Worm (Caenorhabditis elegans) whole organism, L4 larva: ENCODE measurements around the gene C28D4.7.

Source experiments
- D1046.2 ChIP-seq: fragments of 200-800 bp; sonication (Bioruptor generic); IDR thresholded peaks from 2 replicates; pipeline ENCODE4 v1.3.6; 2022; ENCODE audit warnings: missing genetic modification characterization, missing compliant biosample characterization
- F10B5.3 ChIP-seq: sonication (generic microtip); optimal IDR thresholded peaks from 2 replicates; lab custom pipeline; 2016; ENCODE audit warnings: mild to moderate bottlenecking, missing genetic modification characterization, missing compliant biosample characterization
- F26F4.8 ChIP-seq: fragments of 200-800 bp; sonication (Bioruptor generic); conservative IDR thresholded peaks from 2 replicates; pipeline ENCODE4 v1.3.6; 2022; ENCODE audit warnings: missing genetic modification characterization, missing compliant biosample characterization
- F44E2.7 ChIP-seq: fragments of 200-800 bp; sonication (Bioruptor generic); IDR thresholded peaks from 2 replicates; pipeline ENCODE4 v2.1.2; 2022; ENCODE audit warnings: missing genetic modification characterization, missing compliant biosample characterization
- Y105C5A.15 ChIP-seq: fragments of 200-800 bp; sonication (Bioruptor generic); IDR thresholded peaks from 2 replicates; pipeline ENCODE4 v1.3.6; 2022; ENCODE audit warnings: missing genetic modification characterization, missing compliant biosample characterization
- ZK546.5 ChIP-seq, 2 experiments: sonication (generic microtip); optimal IDR thresholded peaks; 2 replicates each; lab custom pipeline; 2017; ENCODE audit warnings: missing biosample characterization in 2 of 2, missing genetic modification characterization in 2 of 2
- aha-1 ChIP-seq: fragments of 150-350 bp; peaks from one replicate; lab custom pipeline; 2014; ENCODE audit warnings: missing biosample characterization, missing genetic modification characterization
- aly-2 ChIP-seq: sonication (generic microtip); optimal IDR thresholded peaks from 2 replicates; lab custom pipeline; 2018; ENCODE audit warnings: missing biosample characterization, missing genetic modification characterization
- arid-1 ChIP-seq: fragments of 200-800 bp; sonication (Bioruptor generic); conservative IDR thresholded peaks from 2 replicates; pipeline ENCODE4 v1.3.6; 2022; ENCODE audit warnings: missing genetic modification reagents, missing genetic modification characterization, missing compliant biosample characterization
- ceh-44 ChIP-seq: fragments of 200-800 bp; sonication (Bioruptor generic); IDR thresholded peaks from 2 replicates; pipeline ENCODE4 v1.3.6; 2022; ENCODE audit warnings: missing genetic modification reagents, missing genetic modification characterization, missing compliant biosample characterization
- ceh-82 ChIP-seq: sonication (generic microtip); optimal IDR thresholded peaks from 2 replicates; lab custom pipeline; 2017; ENCODE audit warnings: missing biosample characterization, missing genetic modification characterization
- ces-1 ChIP-seq: fragments of 150-350 bp; sonication (generic microtip); optimal IDR thresholded peaks from 4 replicates; lab custom pipeline; 2014; ENCODE audit warnings: missing biosample characterization, missing genetic modification reagents, missing genetic modification characterization
- ctbp-1 ChIP-seq: fragments of 200-800 bp; sonication (Bioruptor generic); IDR thresholded peaks from 2 replicates; pipeline ENCODE4 v1.3.6; 2022; ENCODE audit warnings: missing genetic modification reagents, missing genetic modification characterization, missing compliant biosample characterization
- daf-12 ChIP-seq: fragments of 150-350 bp; optimal IDR thresholded peaks from 2 replicates; lab custom pipeline; 2014; ENCODE audit warnings: missing biosample characterization, missing genetic modification reagents, missing genetic modification characterization
- daf-8 ChIP-seq: fragments of 200-800 bp; sonication (Bioruptor generic); IDR thresholded peaks from 2 replicates; pipeline ENCODE4 v1.3.6; 2022; ENCODE audit warnings: missing genetic modification characterization, missing compliant biosample characterization
- dmd-6 ChIP-seq: fragments of 200-800 bp; sonication (Bioruptor generic); IDR thresholded peaks from 2 replicates; pipeline ENCODE4 v1.3.6; 2022; ENCODE audit warnings: missing genetic modification reagents, missing genetic modification characterization, missing compliant biosample characterization
- dmd-8 ChIP-seq: fragments of 200-800 bp; sonication (Bioruptor generic); IDR thresholded peaks from 2 replicates; pipeline ENCODE4 v1.3.6; 2022; ENCODE audit warnings: missing genetic modification characterization, missing compliant biosample characterization
- dmd-9 ChIP-seq: fragments of 200-800 bp; sonication (Bioruptor generic); IDR thresholded peaks from 2 replicates; pipeline ENCODE4 v1.3.6; 2022; ENCODE audit warnings: missing genetic modification reagents, missing genetic modification characterization, missing compliant biosample characterization
- dve-1 ChIP-seq: sonication (generic microtip); optimal IDR thresholded peaks from 2 replicates; lab custom pipeline; 2017; ENCODE audit warnings: antibody characterized with exemption, mild to moderate bottlenecking, missing genetic modification characterization, missing compliant biosample characterization; ENCODE audit not compliant: insufficient read depth
- fos-1 ChIP-seq: fragments of 150-350 bp; optimal IDR thresholded peaks from 2 replicates; lab custom pipeline; 2014; ENCODE audit warnings: missing biosample characterization, missing genetic modification characterization
- hlh-30 ChIP-seq: sonication (generic microtip); optimal IDR thresholded peaks from 2 replicates; lab custom pipeline; 2017; ENCODE audit warnings: antibody characterized with exemption, mild to moderate bottlenecking, missing genetic modification characterization, missing compliant biosample characterization; ENCODE audit not compliant: insufficient read depth
- lin-13 ChIP-seq: fragments of 150-350 bp; optimal IDR thresholded peaks from 2 replicates; lab custom pipeline; 2014; ENCODE audit warnings: missing biosample characterization, missing genetic modification reagents, missing genetic modification characterization
- lin-15B ChIP-seq: fragments of 150-350 bp; sonication (generic microtip); optimal IDR thresholded peaks from 3 replicates; lab custom pipeline; 2014; ENCODE audit warnings: missing biosample characterization, missing genetic modification characterization
- lin-38 ChIP-seq: fragments of 200-800 bp; sonication (Bioruptor generic); IDR thresholded peaks from 2 replicates; pipeline ENCODE4 v1.3.6; 2022; ENCODE audit warnings: missing genetic modification reagents, missing genetic modification characterization, missing compliant biosample characterization
- lin-39 ChIP-seq: fragments of 150-350 bp; optimal IDR thresholded peaks from 2 replicates; lab custom pipeline; 2014; ENCODE audit warnings: missing biosample characterization, missing genetic modification reagents, missing genetic modification characterization
- lsy-2 ChIP-seq, 2 experiments: fragments of 150-350 bp in 1 of 2; sonication (generic microtip) in 1 of 2; optimal IDR thresholded peaks; 2 replicates each; lab custom pipeline; 2014 to 2017; ENCODE audit warnings: missing biosample characterization in 2 of 2, missing genetic modification characterization in 2 of 2
- madf-9 ChIP-seq: fragments of 200-800 bp; sonication (Bioruptor generic); conservative IDR thresholded peaks from 2 replicates; pipeline ENCODE4 v1.3.6; 2022; ENCODE audit warnings: missing genetic modification reagents, missing genetic modification characterization, missing compliant biosample characterization
- mep-1 ChIP-seq: fragments of 150-350 bp; sonication (generic microtip); optimal IDR thresholded peaks from 3 replicates; lab custom pipeline; 2014; ENCODE audit warnings: missing biosample characterization, missing genetic modification characterization
- mxl-2 ChIP-seq: fragments of 200-800 bp; sonication (Bioruptor generic); conservative IDR thresholded peaks from 2 replicates; pipeline ENCODE4 v1.3.6; 2022; ENCODE audit warnings: missing genetic modification reagents, missing genetic modification characterization, missing compliant biosample characterization
- nhr-10 ChIP-seq: fragments of 150-350 bp; optimal IDR thresholded peaks from 2 replicates; lab custom pipeline; 2014; ENCODE audit warnings: missing biosample characterization, missing genetic modification characterization
- nhr-102 ChIP-seq: sonication (generic microtip); optimal IDR thresholded peaks from 2 replicates; lab custom pipeline; 2016; ENCODE audit warnings: mild to moderate bottlenecking, missing genetic modification characterization, moderate library complexity, missing compliant biosample characterization
- nhr-11 ChIP-seq: fragments of 150-350 bp; optimal IDR thresholded peaks from 2 replicates; lab custom pipeline; 2014; ENCODE audit warnings: missing biosample characterization, missing genetic modification characterization
- nhr-76 ChIP-seq: fragments of 150-350 bp; optimal IDR thresholded peaks from 2 replicates; lab custom pipeline; 2014; ENCODE audit warnings: missing biosample characterization, missing genetic modification characterization
- pqm-1 ChIP-seq: sonication (generic microtip); optimal IDR thresholded peaks from 2 replicates; lab custom pipeline; 2017; ENCODE audit warnings: missing biosample characterization, missing genetic modification characterization
- snpc-4 ChIP-seq: fragments of 150-350 bp; optimal IDR thresholded peaks from 2 replicates; lab custom pipeline; 2014; ENCODE audit warnings: missing biosample characterization, missing genetic modification characterization
- spr-3 ChIP-seq: fragments of 200-800 bp; sonication (Bioruptor generic); optimal IDR thresholded peaks from 2 replicates; lab custom pipeline; 2018; ENCODE audit warnings: mild to moderate bottlenecking, missing genetic modification characterization, missing compliant biosample characterization
- unc-62 ChIP-seq, 3 experiments: fragments of 150-350 bp in 1 of 3; sonication (generic microtip); optimal IDR thresholded peaks in 2 of 3; peaks in 1 of 3; 1 replicate in 1 of 3; 2 replicates in 2 of 3; lab custom pipeline; 2014 to 2017; ENCODE audit warnings: missing biosample characterization in 3 of 3, missing genetic modification characterization in 3 of 3, missing genetic modification reagents in 3 of 3, missing genotype in 1 of 3
- vab-7 ChIP-seq: fragments of 200-800 bp; sonication (Bioruptor generic); IDR thresholded peaks from 2 replicates; pipeline ENCODE4 v1.3.6; 2022; ENCODE audit warnings: missing genetic modification reagents, missing genetic modification characterization, missing compliant biosample characterization
- zag-1 ChIP-seq: fragments of 150-350 bp; optimal IDR thresholded peaks from 2 replicates; lab custom pipeline; 2014; ENCODE audit warnings: missing biosample characterization, missing genetic modification characterization
- zfp-2 ChIP-seq: sonication (generic microtip); optimal IDR thresholded peaks from 2 replicates; lab custom pipeline; 2016; ENCODE audit warnings: mild to moderate bottlenecking, missing genetic modification characterization, missing compliant biosample characterization
- zip-2 ChIP-seq: fragments of 150-350 bp; optimal IDR thresholded peaks from 2 replicates; lab custom pipeline; 2014; ENCODE audit warnings: missing biosample characterization, missing genetic modification characterization
- ztf-11 ChIP-seq: fragments of 150-350 bp; optimal IDR thresholded peaks from 2 replicates; lab custom pipeline; 2014; ENCODE audit warnings: missing biosample characterization, missing genetic modification characterization
- ztf-7 ChIP-seq: fragments of 150-350 bp; optimal IDR thresholded peaks from 2 replicates; lab custom pipeline; 2014; ENCODE audit warnings: missing biosample characterization, missing genetic modification characterization

The C28D4.7 gene

DNA sequence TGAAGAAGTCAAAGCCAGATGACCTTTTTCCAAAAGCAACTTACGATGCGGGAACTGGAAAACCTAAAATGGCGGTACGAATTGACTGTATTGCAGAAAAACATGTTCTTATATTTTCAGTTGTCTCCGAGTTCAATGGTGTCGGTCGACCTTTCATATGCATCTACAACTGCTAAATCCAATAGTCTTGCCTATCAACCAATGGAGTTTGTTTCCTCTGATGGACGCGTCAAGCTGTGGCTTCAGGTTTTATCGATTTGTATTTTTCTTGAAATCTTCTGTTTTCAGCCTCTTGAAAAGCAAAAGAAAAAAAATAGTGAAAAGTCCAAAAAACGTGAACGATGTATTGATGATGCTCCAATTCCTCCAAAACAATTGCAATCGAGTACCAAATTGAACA, 28.7 kb downstream of the C28D4.7 start:
- TF ChIP-seq madf-9 (GFP tag; lab: Robert Waterston, UW) (no peak), dve-1 (tag; lab: Kevin White, UChicago) (no peak), unc-62 (GFP tag; optimal IDR thresholded peaks at IDR 0.05 in 1 of 2; lab: Kevin White, UChicago) (peak in 1 of 2 experiments; percentile 94), unc-62 (tag; optimal IDR thresholded peaks at IDR 0.05; lab: Kevin White, UChicago) (no peak), mxl-2 (no peak)

DNA sequence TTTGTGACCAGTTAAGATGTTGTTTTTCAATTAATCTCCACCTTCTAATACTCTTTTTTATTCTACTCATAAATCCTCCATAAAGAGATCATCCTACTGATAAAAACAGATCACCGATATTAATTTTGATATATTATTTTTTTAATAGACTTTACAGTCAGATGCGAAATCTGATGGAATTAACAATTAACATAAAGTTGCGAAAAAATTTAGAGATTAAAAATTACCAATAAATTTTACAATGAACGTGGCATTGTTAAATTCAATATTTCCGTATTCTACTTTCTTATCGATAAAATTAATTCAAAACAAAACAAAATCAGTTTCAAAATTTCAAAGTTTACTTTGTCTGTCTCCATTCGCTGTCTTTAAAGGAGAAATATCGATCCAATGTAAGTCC, 30.2 kb downstream of the C28D4.7 start, which contains the start of gene K01H12.4:
TSS of gene K01H12.4 (plus strand) at position 301 of the 400 bp plus-strand sequence.
- TF ChIP-seq dve-1 (tag; lab: Kevin White, UChicago) (no peak), aha-1 (peak; percentile 28), ZK546.5 (tag; optimal IDR thresholded peaks at IDR 0.05; lab: Kevin White, UChicago) (no peak), lin-13 (no peak), mep-1 (tag; lab: Kevin White, UChicago) (no peak), daf-12 (tag; lab: Kevin White, UChicago) (no peak)
- TF ChIP-seq, all 104 proteins: peak for 1

- TF ChIP-seq unc-62 (GFP tag; optimal IDR thresholded peaks at IDR 0.05 in 1 of 2; lab: Kevin White, UChicago): peak in 1 of 2 experiments; percentile 41
- TF ChIP-seq unc-62 (tag; optimal IDR thresholded peaks at IDR 0.05; lab: Kevin White, UChicago): no peak
- no peak for TF ChIP-seq ctbp-1
- TF ChIP-seq, all 104 proteins: peak for 1
Measured at ce11 chrIV:9709887-9710286, 33.1 kb downstream of the C28D4.7 start, which contains the start of gene nhr-38. nhr-38 (plus strand) TSS chrIV:9710187.

DNA sequence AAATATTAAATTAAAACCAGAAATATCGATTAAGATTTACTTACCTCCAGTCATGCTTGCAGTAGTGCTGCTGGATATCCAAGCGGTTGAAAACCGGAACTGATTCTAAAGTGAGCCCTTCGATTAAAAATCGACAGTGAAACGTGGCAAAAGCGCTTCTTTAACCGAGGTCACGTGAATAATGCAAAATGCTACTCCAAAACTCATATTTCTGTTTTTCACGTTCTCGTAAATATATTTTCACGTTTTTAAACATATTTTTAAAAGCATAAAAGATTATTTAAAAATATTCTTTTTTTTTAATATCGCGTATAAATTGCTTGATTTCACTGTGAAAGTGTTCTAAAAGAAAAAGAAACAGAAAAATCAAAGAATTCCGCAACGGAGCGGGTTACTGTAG, 33.7 kb downstream of the C28D4.7 start, which contains the start of gene ant-1.3:
TSS of gene ant-1.3 (minus strand) at position 101 of the 400 bp plus-strand sequence.
- TF ChIP-seq dmd-9 (GFP tag; lab: Robert Waterston, UW) (no peak), vab-7 (GFP tag; lab: Robert Waterston, UW) (no peak), ztf-7 (no peak), ceh-82 (tag; lab: Kevin White, UChicago) (no peak), daf-8 (GFP tag; lab: Robert Waterston, UW) (no peak), aly-2 (tag; lab: Kevin White, UChicago) (no peak), nhr-10 (tag; lab: Kevin White, UChicago) (no peak), dmd-6 (GFP tag; lab: Robert Waterston, UW) (no peak), D1046.2 (GFP tag; lab: Robert Waterston, UW) (no peak), Y105C5A.15 (GFP tag; lab: Robert Waterston, UW) (no peak), dve-1 (tag; lab: Kevin White, UChicago) (no peak), F44E2.7 (GFP tag; lab: Robert Waterston, UW) (no peak), zfp-2 (tag; lab: Kevin White, UChicago) (no peak), ztf-11 (tag; lab: Kevin White, UChicago) (no peak), fos-1 (tag; lab: Kevin White, UChicago) (no peak), F26F4.8 (GFP tag; lab: Robert Waterston, UW) (no peak), spr-3 (GFP tag; lab: Kevin White, UChicago) (no peak), zag-1 (no peak), ces-1 (GFP tag; lab: Kevin White, UChicago) (no peak), pqm-1 (tag; lab: Kevin White, UChicago) (no peak)
- TF ChIP-seq, all 104 proteins: peak for 0

ce11 chrIV:9706704-9707197, 36.2 kb downstream of the C28D4.7 start, which contains the start of the genes dcaf-1 and dph-3:
dcaf-1 (minus strand) TSS chrIV:9706723.
dph-3 (plus strand) TSS chrIV:9707147.
- TF ChIP-seq nhr-11 (no peak), zag-1 (no peak), lin-38 (GFP tag; lab: Robert Waterston, UW) (peak; percentile 23; the same call in 1 of the 2 replicates), nhr-102 (tag; lab: Kevin White, UChicago) (no peak), nhr-76 (tag; lab: Kevin White, UChicago) (no peak), ztf-7 (no peak), vab-7 (GFP tag; lab: Robert Waterston, UW) (no peak), lin-39 (tag; lab: Kevin White, UChicago) (no peak), F10B5.3 (tag; lab: Kevin White, UChicago) (no peak), arid-1 (no peak), lsy-2 (tag; optimal IDR thresholded peaks at IDR 0.05; lab: Kevin White, UChicago) (peak; percentile 80 to 98), lin-15B (tag; lab: Kevin White, UChicago) (no peak), daf-12 (tag; lab: Kevin White, UChicago) (no peak), ztf-11 (tag; lab: Kevin White, UChicago) (no peak), hlh-30 (tag; lab: Kevin White, UChicago) (peak; percentile 82), ceh-44 (GFP tag; lab: Robert Waterston, UW) (no peak), fos-1 (tag; lab: Kevin White, UChicago) (no peak), dmd-8 (GFP tag; lab: Robert Waterston, UW) (no peak), ceh-82 (tag; lab: Kevin White, UChicago) (no peak), snpc-4 (tag; lab: Kevin White, UChicago) (no peak), zip-2 (tag; lab: Kevin White, UChicago) (no peak)
